Fruit fly (Drosophila melanogaster): Measurements from ENCODE around the gene CG4362.

The CG4362 gene

dm6 chr3R:20317402-20318165, 10.2 kb upstream of the CG4362 start (continued):
- TF ChIP-seq D (optimal IDR thresholded peaks at IDR 0.05) (no peak), D (GFP tag; optimal IDR thresholded peaks at IDR 0.05) (no peak), CG3163 (GFP tag; optimal IDR thresholded peaks at IDR 0.05) (no peak), nom (GFP tag; optimal IDR thresholded peaks at IDR 0.05) (no peak), Hey (tag; optimal IDR thresholded peaks at IDR 0.05) (no peak), CG6654 (GFP tag; optimal IDR thresholded peaks at IDR 0.05) (no peak), sr (GFP tag; IDR thresholded peaks at IDR 0.05) (no peak), sisA (GFP tag; IDR thresholded peaks at IDR 0.05) (no peak), fu2 (GFP tag; optimal IDR thresholded peaks at IDR 0.05) (no peak), Ravus (GFP tag; IDR thresholded peaks at IDR 0.05) (no peak), Sox100B (GFP tag; optimal IDR thresholded peaks at IDR 0.05) (no peak), cwo (GFP tag; optimal IDR thresholded peaks at IDR 0.05) (peak; percentile 33), bsh (GFP tag; optimal IDR thresholded peaks at IDR 0.05) (no peak), CG7839 (tag; optimal IDR thresholded peaks at IDR 0.05) (no peak), nerfin-1 (tag; optimal IDR thresholded peaks at IDR 0.05) (no peak), CG13424 (tag; optimal IDR thresholded peaks at IDR 0.05) (no peak), mirr (GFP tag; optimal IDR thresholded peaks at IDR 0.05) (peak; percentile 70), ato (GFP tag; IDR thresholded peaks at IDR 0.05; ENCODE audit: partially characterized antibody) (no peak), CG5953 (GFP tag; IDR thresholded peaks at IDR 0.05) (no peak), crc (GFP tag; optimal IDR thresholded peaks at IDR 0.05) (no peak), Adf1 (GFP tag; IDR thresholded peaks at IDR 0.05) (peak; percentile 95), MTF-1 (GFP tag; optimal IDR thresholded peaks at IDR 0.05; ENCODE audit: borderline replicate concordance) (no peak), Ada2b (GFP tag; IDR thresholded peaks at IDR 0.05) (no peak), cato (GFP tag; optimal IDR thresholded peaks at IDR 0.05; ENCODE audit: borderline replicate concordance) (no peak), pan (optimal IDR thresholded peaks at IDR 0.05) (no peak), pan (GFP tag; optimal IDR thresholded peaks at IDR 0.05 in 1 of 2, IDR thresholded peaks at IDR 0.05 in 1 of 2) (no peak), gro (GFP tag; optimal IDR thresholded peaks at IDR 0.05) (no peak), Awh (GFP tag; IDR thresholded peaks at IDR 0.05) (no peak), h (optimal IDR thresholded peaks at IDR 0.05) (no peak), CG9817 (tag; optimal IDR thresholded peaks at IDR 0.05) (no peak), fd3F (GFP tag; optimal IDR thresholded peaks at IDR 0.05) (no peak), CkIIα-i1 (GFP tag; IDR thresholded peaks at IDR 0.05) (no peak), Bdp1 (GFP tag; optimal IDR thresholded peaks at IDR 0.05) (no peak), pho (GFP tag; optimal IDR thresholded peaks at IDR 0.05) (no peak), CG30403 (GFP tag; optimal IDR thresholded peaks at IDR 0.05) (no peak), CG7963 (GFP tag; IDR thresholded peaks at IDR 0.05; ENCODE audit: partially characterized antibody) (no peak), sens (GFP tag) (peak; percentile 40), Ssrp (tag; optimal IDR thresholded peaks at IDR 0.05) (no peak), CG18619 (GFP tag; optimal IDR thresholded peaks at IDR 0.05) (no peak), tgo (GFP tag; IDR thresholded peaks at IDR 0.05) (no peak), az2 (GFP tag; optimal IDR thresholded peaks at IDR 0.05) (no peak), eyg (GFP tag; optimal IDR thresholded peaks at IDR 0.05) (no peak), CG31388 (GFP tag; optimal IDR thresholded peaks at IDR 0.05) (no peak), Ptx1 (GFP tag; IDR thresholded peaks at IDR 0.05) (0 out of 2 replicates have a peak, but pooled peaks have one; percentile 10), CG11560 (tag; IDR thresholded peaks at IDR 0.05) (no peak), slou (GFP tag; optimal IDR thresholded peaks at IDR 0.05) (no peak), dmrt11E (tag; optimal IDR thresholded peaks at IDR 0.05) (no peak), trem (tag; optimal IDR thresholded peaks at IDR 0.05) (no peak), CG7987 (GFP tag; optimal IDR thresholded peaks at IDR 0.05) (no peak), Optix (GFP tag; IDR thresholded peaks at IDR 0.05) (no peak), Meics (GFP tag; optimal IDR thresholded peaks at IDR 0.05) (no peak)
